Worm (Caenorhabditis elegans) whole organism, L4 larva: ENCODE results near the gene ceh-24.

Source experiments
- F37D6.2 ChIP-seq: sonication (generic microtip); optimal IDR thresholded peaks from 2 replicates; lab custom pipeline; 2016; ENCODE audit warnings: mild to moderate bottlenecking, missing genetic modification characterization, missing compliant biosample characterization
- F44E2.7 ChIP-seq: fragments of 200-800 bp; sonication (Bioruptor generic); IDR thresholded peaks from 2 replicates; pipeline ENCODE4 v2.1.2; 2022; ENCODE audit warnings: missing genetic modification characterization, missing compliant biosample characterization
- T20F7.1 ChIP-seq: fragments of 200-800 bp; sonication (Bioruptor generic); optimal IDR thresholded peaks from 2 replicates; lab custom pipeline; 2018; ENCODE audit warnings: mild to moderate bottlenecking, missing genetic modification characterization, missing compliant biosample characterization
- Y105C5A.15 ChIP-seq: fragments of 200-800 bp; sonication (Bioruptor generic); IDR thresholded peaks from 2 replicates; pipeline ENCODE4 v1.3.6; 2022; ENCODE audit warnings: missing genetic modification characterization, missing compliant biosample characterization
- ZK337.2 ChIP-seq: fragments of 200-800 bp; sonication (Bioruptor generic); IDR thresholded peaks from 2 replicates; pipeline ENCODE4 v1.3.6; 2022; ENCODE audit warnings: missing genetic modification reagents, missing genetic modification characterization, missing compliant biosample characterization
- aha-1 ChIP-seq: fragments of 150-350 bp; peaks from one replicate; lab custom pipeline; 2014; ENCODE audit warnings: missing biosample characterization, missing genetic modification characterization
- ama-1 ChIP-seq: fragments of 150-350 bp; optimal IDR thresholded peaks from 2 replicates; lab custom pipeline; 2014; ENCODE audit warnings: inconsistent platforms, mixed read lengths
- arid-1 ChIP-seq: fragments of 200-800 bp; sonication (Bioruptor generic); conservative IDR thresholded peaks from 2 replicates; pipeline ENCODE4 v1.3.6; 2022; ENCODE audit warnings: missing genetic modification reagents, missing genetic modification characterization, missing compliant biosample characterization
- attf-4 ChIP-seq: sonication (generic microtip); optimal IDR thresholded peaks from 3 replicates; lab custom pipeline; 2017; ENCODE audit warnings: missing biosample characterization, missing genetic modification characterization
- ceh-44 ChIP-seq: fragments of 200-800 bp; sonication (Bioruptor generic); IDR thresholded peaks from 2 replicates; pipeline ENCODE4 v1.3.6; 2022; ENCODE audit warnings: missing genetic modification reagents, missing genetic modification characterization, missing compliant biosample characterization
- ctbp-1 ChIP-seq: fragments of 200-800 bp; sonication (Bioruptor generic); IDR thresholded peaks from 2 replicates; pipeline ENCODE4 v1.3.6; 2022; ENCODE audit warnings: missing genetic modification reagents, missing genetic modification characterization, missing compliant biosample characterization
- daf-12 ChIP-seq: fragments of 150-350 bp; optimal IDR thresholded peaks from 2 replicates; lab custom pipeline; 2014; ENCODE audit warnings: missing biosample characterization, missing genetic modification reagents, missing genetic modification characterization
- daf-16 ChIP-seq, 3 experiments: sonication (generic microtip); optimal IDR thresholded peaks; 2 replicates each; lab custom pipeline; 2016 to 2017; ENCODE audit warnings: missing genetic modification characterization in 3 of 3, missing genetic modification reagents in 3 of 3, mild to moderate bottlenecking in 2 of 3, missing compliant biosample characterization in 2 of 3, missing biosample characterization in 1 of 3, moderate library complexity in 1 of 3
- dmd-6 ChIP-seq: fragments of 200-800 bp; sonication (Bioruptor generic); IDR thresholded peaks from 2 replicates; pipeline ENCODE4 v1.3.6; 2022; ENCODE audit warnings: missing genetic modification reagents, missing genetic modification characterization, missing compliant biosample characterization
- dmd-9 ChIP-seq: fragments of 200-800 bp; sonication (Bioruptor generic); IDR thresholded peaks from 2 replicates; pipeline ENCODE4 v1.3.6; 2022; ENCODE audit warnings: missing genetic modification reagents, missing genetic modification characterization, missing compliant biosample characterization
- dve-1 ChIP-seq: sonication (generic microtip); optimal IDR thresholded peaks from 2 replicates; lab custom pipeline; 2017; ENCODE audit warnings: antibody characterized with exemption, mild to moderate bottlenecking, missing genetic modification characterization, missing compliant biosample characterization; ENCODE audit not compliant: insufficient read depth
- egl-27 ChIP-seq: sonication (generic microtip); optimal IDR thresholded peaks from 3 replicates; lab custom pipeline; 2017; ENCODE audit warnings: missing biosample characterization, missing genetic modification reagents, missing genetic modification characterization
- fkh-10 ChIP-seq: fragments of 150-350 bp; optimal IDR thresholded peaks from 2 replicates; lab custom pipeline; 2014; ENCODE audit warnings: missing biosample characterization, missing genetic modification reagents, missing genetic modification characterization
- hlh-30 ChIP-seq: sonication (generic microtip); optimal IDR thresholded peaks from 2 replicates; lab custom pipeline; 2017; ENCODE audit warnings: antibody characterized with exemption, mild to moderate bottlenecking, missing genetic modification characterization, missing compliant biosample characterization; ENCODE audit not compliant: insufficient read depth
- lin-1 ChIP-seq: fragments of 200-800 bp; sonication (Bioruptor generic); IDR thresholded peaks from 2 replicates; pipeline ENCODE4 v1.3.6; 2022; ENCODE audit warnings: missing genetic modification reagents, missing genetic modification characterization, missing compliant biosample characterization
- lin-15B ChIP-seq: fragments of 150-350 bp; sonication (generic microtip); optimal IDR thresholded peaks from 3 replicates; lab custom pipeline; 2014; ENCODE audit warnings: missing biosample characterization, missing genetic modification characterization
- lir-3 ChIP-seq: sonication (generic microtip); optimal IDR thresholded peaks from 2 replicates; lab custom pipeline; 2016; ENCODE audit warnings: mild to moderate bottlenecking, missing genetic modification characterization, missing compliant biosample characterization
- madf-9 ChIP-seq: fragments of 200-800 bp; sonication (Bioruptor generic); conservative IDR thresholded peaks from 2 replicates; pipeline ENCODE4 v1.3.6; 2022; ENCODE audit warnings: missing genetic modification reagents, missing genetic modification characterization, missing compliant biosample characterization
- mdt-29 ChIP-seq: fragments of 200-800 bp; sonication (Bioruptor generic); IDR thresholded peaks from 2 replicates; pipeline ENCODE4 v1.3.6; 2022; ENCODE audit warnings: missing genetic modification reagents, missing genetic modification characterization, missing compliant biosample characterization
- mxl-2 ChIP-seq: fragments of 200-800 bp; sonication (Bioruptor generic); conservative IDR thresholded peaks from 2 replicates; pipeline ENCODE4 v1.3.6; 2022; ENCODE audit warnings: missing genetic modification reagents, missing genetic modification characterization, missing compliant biosample characterization
- mxl-3 ChIP-seq: fragments of 200-800 bp; sonication (Bioruptor generic); optimal IDR thresholded peaks from 2 replicates; lab custom pipeline; 2018; ENCODE audit warnings: mild to moderate bottlenecking, missing genetic modification characterization, missing compliant biosample characterization
- nhr-10 ChIP-seq: fragments of 150-350 bp; optimal IDR thresholded peaks from 2 replicates; lab custom pipeline; 2014; ENCODE audit warnings: missing biosample characterization, missing genetic modification characterization
- nhr-237 ChIP-seq: sonication (generic microtip); optimal IDR thresholded peaks from 2 replicates; lab custom pipeline; 2017; ENCODE audit warnings: missing biosample characterization, missing genetic modification characterization
- nhr-28 ChIP-seq: fragments of 150-350 bp; optimal IDR thresholded peaks from 2 replicates; lab custom pipeline; 2014; ENCODE audit warnings: missing biosample characterization, missing genetic modification characterization
- nhr-48 ChIP-seq: sonication (generic microtip); optimal IDR thresholded peaks from 2 replicates; lab custom pipeline; 2016; ENCODE audit warnings: mild to moderate bottlenecking, missing genetic modification characterization, missing compliant biosample characterization
- nhr-76 ChIP-seq: fragments of 150-350 bp; optimal IDR thresholded peaks from 2 replicates; lab custom pipeline; 2014; ENCODE audit warnings: missing biosample characterization, missing genetic modification characterization
- nhr-77 ChIP-seq: fragments of 150-350 bp; optimal IDR thresholded peaks from 2 replicates; lab custom pipeline; 2014; ENCODE audit warnings: missing biosample characterization, missing genetic modification characterization
- pqm-1 ChIP-seq: sonication (generic microtip); optimal IDR thresholded peaks from 2 replicates; lab custom pipeline; 2017; ENCODE audit warnings: missing biosample characterization, missing genetic modification characterization
- rbr-2 ChIP-seq: sonication (generic microtip); optimal IDR thresholded peaks from 2 replicates; lab custom pipeline; 2016; ENCODE audit warnings: missing genotype, missing genetic modification characterization, missing compliant biosample characterization
- set-16 ChIP-seq: fragments of 200-800 bp; sonication (Bioruptor generic); IDR thresholded peaks from 2 replicates; pipeline ENCODE4 v1.3.6; 2022; ENCODE audit warnings: missing genetic modification reagents, missing genetic modification characterization, missing compliant biosample characterization
- skn-1 ChIP-seq: fragments of 150-350 bp; optimal IDR thresholded peaks from 2 replicates; lab custom pipeline; 2014; ENCODE audit warnings: missing biosample characterization, missing genetic modification characterization
- unc-130 ChIP-seq: sonication (generic microtip); optimal IDR thresholded peaks from 2 replicates; lab custom pipeline; 2016; ENCODE audit warnings: missing genetic modification reagents, missing genetic modification characterization, missing compliant biosample characterization
- unc-62 ChIP-seq, 3 experiments: fragments of 150-350 bp in 1 of 3; sonication (generic microtip); optimal IDR thresholded peaks in 2 of 3; peaks in 1 of 3; 1 replicate in 1 of 3; 2 replicates in 2 of 3; lab custom pipeline; 2014 to 2017; ENCODE audit warnings: missing biosample characterization in 3 of 3, missing genetic modification characterization in 3 of 3, missing genetic modification reagents in 3 of 3, missing genotype in 1 of 3
- vab-7 ChIP-seq: fragments of 200-800 bp; sonication (Bioruptor generic); IDR thresholded peaks from 2 replicates; pipeline ENCODE4 v1.3.6; 2022; ENCODE audit warnings: missing genetic modification reagents, missing genetic modification characterization, missing compliant biosample characterization
- zfp-3 ChIP-seq: fragments of 200-800 bp; sonication (Bioruptor generic); conservative IDR thresholded peaks from 2 replicates; pipeline ENCODE4 v1.3.6; 2022; ENCODE audit warnings: missing genetic modification reagents, missing genetic modification characterization, missing compliant biosample characterization
- ztf-11 ChIP-seq: fragments of 150-350 bp; optimal IDR thresholded peaks from 2 replicates; lab custom pipeline; 2014; ENCODE audit warnings: missing biosample characterization, missing genetic modification characterization
- ztf-7 ChIP-seq: fragments of 150-350 bp; optimal IDR thresholded peaks from 2 replicates; lab custom pipeline; 2014; ENCODE audit warnings: missing biosample characterization, missing genetic modification characterization

Gene ceh-24

ce11 chrV:13771209-13771608, 41.8 kb upstream of the ceh-24 start, which contains the start of gene F20G2.5:
F20G2.5 (plus strand) TSS chrV:13771509.
- peak; percentile 49 for TF ChIP-seq nhr-28
- TF ChIP-seq skn-1 (tag; lab: Kevin White, UChicago) = no peak
- TF ChIP-seq F44E2.7 (GFP tag; lab: Robert Waterston, UW) = no peak
- no peak for TF ChIP-seq mdt-29 (GFP tag; lab: Robert Waterston, UW)
- TF ChIP-seq pqm-1 = no peak
- TF ChIP-seq nhr-77 (tag; lab: Kevin White, UChicago) = no peak
- TF ChIP-seq daf-12 (tag; lab: Kevin White, UChicago) = no peak
- no peak for TF ChIP-seq ama-1 (lab: Kevin White, UChicago)

ce11 chrV:13775529-13775928, 37.5 kb upstream of the ceh-24 start, which contains the start of gene F53C11.1:
F53C11.1 (plus strand) TSS chrV:13775796.
- TF ChIP-seq fkh-10 (GFP tag; lab: Kevin White, UChicago) = no peak
- peak; percentile 77 for TF ChIP-seq aha-1 (tag; lab: Kevin White, UChicago)
- TF ChIP-seq dmd-9 (GFP tag; lab: Robert Waterston, UW) = no peak
- TF ChIP-seq pqm-1 = peak; percentile 7
- no peak for TF ChIP-seq mxl-3 (GFP tag; lab: Kevin White, UChicago)
- no peak for TF ChIP-seq unc-130
- peak; percentile 19 for TF ChIP-seq nhr-28
- TF ChIP-seq set-16 = no peak
- TF ChIP-seq ztf-11 (tag; lab: Kevin White, UChicago) = no peak
- no peak for TF ChIP-seq nhr-237
- peak in 1 of 2 experiments; percentile 19 for TF ChIP-seq unc-62 (GFP tag; optimal IDR thresholded peaks at IDR 0.05 in 1 of 2; lab: Kevin White, UChicago)
- no peak for TF ChIP-seq unc-62 (tag; optimal IDR thresholded peaks at IDR 0.05; lab: Kevin White, UChicago)
- peak; percentile 34; the same call in 1 of the 2 replicates for TF ChIP-seq dmd-6 (GFP tag; lab: Robert Waterston, UW)

ce11 chrV:13777857-13778256, 35.2 kb upstream of the ceh-24 start, which contains the start of gene F53C11.9:
F53C11.9 (plus strand) TSS chrV:13778015.
- TF ChIP-seq lir-3 (tag; lab: Kevin White, UChicago) (no peak), aha-1 (tag; lab: Kevin White, UChicago) (no peak), unc-62 (GFP tag; optimal IDR thresholded peaks at IDR 0.05 in 1 of 2; lab: Kevin White, UChicago) (peak in 1 of 2 experiments; percentile 85), unc-62 (tag; optimal IDR thresholded peaks at IDR 0.05; lab: Kevin White, UChicago) (no peak), attf-4 (tag; lab: Kevin White, UChicago) (no peak), daf-16 (GFP tag; optimal IDR thresholded peaks at IDR 0.05; lab: Kevin White, UChicago) (peak in 1 of 2 experiments; percentile 70), daf-16 (tag; optimal IDR thresholded peaks at IDR 0.05; lab: Kevin White, UChicago) (no peak), vab-7 (no peak), ZK337.2 (no peak), skn-1 (tag; lab: Kevin White, UChicago) (no peak), madf-9 (GFP tag; lab: Robert Waterston, UW) (no peak), nhr-76 (no peak), lin-15B (tag; lab: Kevin White, UChicago) (no peak), ceh-44 (no peak)

- no peak for TF ChIP-seq egl-27 (tag; lab: Kevin White, UChicago)
- no peak for TF ChIP-seq aha-1 (tag; lab: Kevin White, UChicago)
- no peak for TF ChIP-seq T20F7.1 (GFP tag; lab: Kevin White, UChicago)
- TF ChIP-seq daf-16 (GFP tag; optimal IDR thresholded peaks at IDR 0.05; lab: Kevin White, UChicago) = no peak
- TF ChIP-seq daf-16 (tag; optimal IDR thresholded peaks at IDR 0.05; lab: Kevin White, UChicago) = no peak
- TF ChIP-seq zfp-3 = no peak
- no peak for TF ChIP-seq Y105C5A.15 (GFP tag; lab: Robert Waterston, UW)
- TF ChIP-seq unc-62 (GFP tag; optimal IDR thresholded peaks at IDR 0.05 in 1 of 2; lab: Kevin White, UChicago) = peak in 1 of 2 experiments; percentile 97
- no peak for TF ChIP-seq unc-62 (tag; optimal IDR thresholded peaks at IDR 0.05; lab: Kevin White, UChicago)
These were observed 32.1 kb upstream of the ceh-24 start for ce11 chrV:13780902-13781301.

- TF ChIP-seq hlh-30 (tag; lab: Kevin White, UChicago) = peak; percentile 23
- TF ChIP-seq F37D6.2 (tag; lab: Kevin White, UChicago) = no peak
- TF ChIP-seq daf-16 (GFP tag; optimal IDR thresholded peaks at IDR 0.05; lab: Kevin White, UChicago) = no peak
- peak; percentile 74 for TF ChIP-seq daf-16 (tag; optimal IDR thresholded peaks at IDR 0.05; lab: Kevin White, UChicago)
- no peak for TF ChIP-seq ctbp-1 (GFP tag; lab: Robert Waterston, UW)
- no peak for TF ChIP-seq ztf-7 (tag; lab: Kevin White, UChicago)
- peak; percentile 12 for TF ChIP-seq pqm-1
- no peak for TF ChIP-seq F44E2.7 (GFP tag; lab: Robert Waterston, UW)
- peak; percentile 28 for TF ChIP-seq T20F7.1 (GFP tag; lab: Kevin White, UChicago)
- TF ChIP-seq dmd-6 (GFP tag; lab: Robert Waterston, UW) = peak; percentile 56
- no peak for TF ChIP-seq lin-1 (GFP tag; lab: Robert Waterston, UW)
- no peak for TF ChIP-seq arid-1
- TF ChIP-seq rbr-2 (tag; lab: Kevin White, UChicago) = no peak
- TF ChIP-seq nhr-77 (tag; lab: Kevin White, UChicago) = peak; percentile 55
- TF ChIP-seq mxl-2 (GFP tag; lab: Robert Waterston, UW) = no peak
- no peak for TF ChIP-seq madf-9 (GFP tag; lab: Robert Waterston, UW)
- TF ChIP-seq dve-1 = peak; percentile 17
- TF ChIP-seq nhr-10 = peak; percentile 19
- no peak for TF ChIP-seq nhr-48 (tag; lab: Kevin White, UChicago)
These were observed 30.8 kb upstream of the ceh-24 start, which contains the start of gene decr-1.1 for ce11 chrV:13782190-13782589. decr-1.1 (plus strand) TSS chrV:13782399.
